Worm (Caenorhabditis elegans) whole organism, midembryonic: ENCODE data around the gene F38B7.11.

ENCODE experiments used
- T22C8.4 ChIP-seq: fragments of 200-800 bp; sonication (Bioruptor generic); IDR thresholded peaks from 2 replicates; pipeline ENCODE4 v1.3.6; 2022; ENCODE audit warnings: missing genetic modification characterization, missing compliant biosample characterization
- cog-1 ChIP-seq: sonication (generic microtip); optimal IDR thresholded peaks from 2 replicates; lab custom pipeline; 2016; ENCODE audit warnings: missing genetic modification characterization, missing compliant biosample characterization
- flt-1 ChIP-seq: fragments of 200-800 bp; sonication (Bioruptor generic); IDR thresholded peaks from 2 replicates; pipeline ENCODE4 v1.3.6; 2022; ENCODE audit warnings: missing genetic modification characterization, missing compliant biosample characterization
- klf-2 ChIP-seq: fragments of 200-800 bp; sonication (Bioruptor generic); conservative IDR thresholded peaks from 2 replicates; pipeline ENCODE4 v1.3.6; 2022; ENCODE audit warnings: missing genetic modification reagents, missing genetic modification characterization, missing compliant biosample characterization
- med-1 ChIP-seq: sonication (generic microtip); optimal IDR thresholded peaks from 2 replicates; lab custom pipeline; 2017; ENCODE audit warnings: missing genetic modification characterization, mild to moderate bottlenecking, missing compliant biosample characterization, antibody characterized with exemption, missing genetic modification reagents; ENCODE audit not compliant: insufficient read depth
- ref-1 ChIP-seq: fragments of 200-800 bp; sonication (Bioruptor generic); conservative IDR thresholded peaks from 2 replicates; pipeline ENCODE4 v1.3.6; 2022; ENCODE audit warnings: missing genetic modification reagents, missing genetic modification characterization, missing compliant biosample characterization
- tab-1 ChIP-seq: fragments of 200-800 bp; sonication (Bioruptor generic); IDR thresholded peaks from 2 replicates; pipeline ENCODE4 v1.3.6; 2022; ENCODE audit warnings: missing genetic modification characterization, missing compliant biosample characterization
- ztf-23 ChIP-seq: fragments of 200-800 bp; sonication (Bioruptor generic); IDR thresholded peaks from 2 replicates; pipeline ENCODE4 v1.3.6; 2022; ENCODE audit warnings: missing genetic modification reagents, missing genetic modification characterization, missing compliant biosample characterization
- ztf-29 ChIP-seq: fragments of 200-800 bp; sonication (Bioruptor generic); IDR thresholded peaks from 2 replicates; pipeline ENCODE4 v1.3.6; 2022; ENCODE audit warnings: missing genetic modification reagents, missing genetic modification characterization, missing compliant biosample characterization

The F38B7.11 gene

ce11 chrV:11546795-11547194 is at the start of gene F38B7.11:
Gene F38B7.11, plus strand, starts transcription at chrV:11547095.
- TF ChIP-seq klf-2 (GFP tag; lab: Robert Waterston, UW): no peak
- TF ChIP-seq flt-1 (GFP tag; lab: Robert Waterston, UW): no peak
- TF ChIP-seq ztf-29: no peak
- TF ChIP-seq T22C8.4 (GFP tag; lab: Robert Waterston, UW): no peak
- no peak for TF ChIP-seq ztf-23 (GFP tag; lab: Robert Waterston, UW)
- no peak for TF ChIP-seq cog-1 (tag; lab: Kevin White, UChicago)
- no peak for TF ChIP-seq ref-1 (GFP tag; lab: Robert Waterston, UW)
- TF ChIP-seq med-1 (GFP tag; lab: Kevin White, UChicago): no peak
- no peak for TF ChIP-seq tab-1 (GFP tag; lab: Robert Waterston, UW)

- TF ChIP-seq ztf-29 (no peak), cog-1 (tag; lab: Kevin White, UChicago) (no peak), ztf-23 (GFP tag; lab: Robert Waterston, UW) (no peak), tab-1 (GFP tag; lab: Robert Waterston, UW) (no peak), ref-1 (GFP tag; lab: Robert Waterston, UW) (no peak), T22C8.4 (GFP tag; lab: Robert Waterston, UW) (no peak), med-1 (GFP tag; lab: Kevin White, UChicago) (no peak), klf-2 (GFP tag; lab: Robert Waterston, UW) (no peak)
Observed at ce11 chrV:11497475-11497874, 49.4 kb upstream of the F38B7.11 start.

ce11 chrV:11499786-11500185 is 47.1 kb upstream of the F38B7.11 start:
- no peak for TF ChIP-seq ztf-23 (GFP tag; lab: Robert Waterston, UW)
- TF ChIP-seq flt-1 (GFP tag; lab: Robert Waterston, UW): no peak
- TF ChIP-seq ztf-29: no peak
- TF ChIP-seq cog-1 (tag; lab: Kevin White, UChicago): no peak
- no peak for TF ChIP-seq ref-1 (GFP tag; lab: Robert Waterston, UW)
- no peak for TF ChIP-seq med-1 (GFP tag; lab: Kevin White, UChicago)
- no peak for TF ChIP-seq T22C8.4 (GFP tag; lab: Robert Waterston, UW)
- no peak for TF ChIP-seq tab-1 (GFP tag; lab: Robert Waterston, UW)
- no peak for TF ChIP-seq klf-2 (GFP tag; lab: Robert Waterston, UW)

- TF ChIP-seq ref-1 (GFP tag; lab: Robert Waterston, UW): no peak
- TF ChIP-seq klf-2 (GFP tag; lab: Robert Waterston, UW): no peak
- TF ChIP-seq ztf-29: no peak
- no peak for TF ChIP-seq cog-1 (tag; lab: Kevin White, UChicago)
- TF ChIP-seq T22C8.4 (GFP tag; lab: Robert Waterston, UW): no peak
- TF ChIP-seq tab-1 (GFP tag; lab: Robert Waterston, UW): no peak
- no peak for TF ChIP-seq med-1 (GFP tag; lab: Kevin White, UChicago)
- TF ChIP-seq flt-1 (GFP tag; lab: Robert Waterston, UW): no peak
- no peak for TF ChIP-seq ztf-23 (GFP tag; lab: Robert Waterston, UW)
Observed at ce11 chrV:11500980-11501379, 45.9 kb upstream of the F38B7.11 start.

- TF ChIP-seq cog-1 (tag; lab: Kevin White, UChicago): no peak
- 0 out of 2 replicates have a peak, but pooled peaks have one; percentile 32 for TF ChIP-seq ztf-23 (GFP tag; lab: Robert Waterston, UW)
Observed at ce11 chrV:11503081-11503751, 43.7 kb upstream of the F38B7.11 start, which contains the start of gene C55A6.12. Gene C55A6.12, minus strand, starts transcription at chrV:11503131.

ce11 chrV:11504853-11505397 is 42.0 kb upstream of the F38B7.11 start, which contains the start of the genes C55A6.1 and C55A6.10:
Gene C55A6.1, minus strand, starts transcription at chrV:11504968.
Gene C55A6.10, plus strand, starts transcription at chrV:11505347.
- 0 out of 2 replicates have a peak, but pooled peaks have one; percentile 24 for TF ChIP-seq flt-1 (GFP tag; lab: Robert Waterston, UW)
- TF ChIP-seq tab-1 (GFP tag; lab: Robert Waterston, UW): 0 out of 2 replicates have a peak, but pooled peaks have one; percentile 39
- peak; percentile 68; the same call in 1 of the 2 replicates for TF ChIP-seq ztf-23 (GFP tag; lab: Robert Waterston, UW)
- peak; percentile 1 for TF ChIP-seq cog-1 (tag; lab: Kevin White, UChicago)

- TF ChIP-seq tab-1 (GFP tag; lab: Robert Waterston, UW) (no peak), klf-2 (GFP tag; lab: Robert Waterston, UW) (no peak), T22C8.4 (GFP tag; lab: Robert Waterston, UW) (no peak), ref-1 (GFP tag; lab: Robert Waterston, UW) (no peak), cog-1 (tag; lab: Kevin White, UChicago) (no peak), ztf-29 (no peak), med-1 (GFP tag; lab: Kevin White, UChicago) (no peak)
Observed at ce11 chrV:11506347-11506746, 40.5 kb upstream of the F38B7.11 start.

ce11 chrV:11508773-11509172 is 38.1 kb upstream of the F38B7.11 start, which contains the start of gene ttll-5:
Gene ttll-5, plus strand, starts transcription at chrV:11509060.
- no peak for TF ChIP-seq cog-1 (tag; lab: Kevin White, UChicago)
- no peak for TF ChIP-seq T22C8.4 (GFP tag; lab: Robert Waterston, UW)
- TF ChIP-seq klf-2 (GFP tag; lab: Robert Waterston, UW): no peak
- no peak for TF ChIP-seq flt-1 (GFP tag; lab: Robert Waterston, UW)
- TF ChIP-seq ztf-23 (GFP tag; lab: Robert Waterston, UW): no peak
- TF ChIP-seq tab-1 (GFP tag; lab: Robert Waterston, UW): no peak
- TF ChIP-seq med-1 (GFP tag; lab: Kevin White, UChicago): no peak

ce11 chrV:11513432-11513831 is 33.5 kb upstream of the F38B7.11 start, which contains the start of gene C55A6.3:
Gene C55A6.3, minus strand, starts transcription at chrV:11513532.
- no peak for TF ChIP-seq T22C8.4 (GFP tag; lab: Robert Waterston, UW)
- TF ChIP-seq klf-2 (GFP tag; lab: Robert Waterston, UW): no peak
- TF ChIP-seq cog-1 (tag; lab: Kevin White, UChicago): no peak
- TF ChIP-seq med-1 (GFP tag; lab: Kevin White, UChicago): no peak
- no peak for TF ChIP-seq ztf-29
- TF ChIP-seq ztf-23 (GFP tag; lab: Robert Waterston, UW): no peak
- TF ChIP-seq ref-1 (GFP tag; lab: Robert Waterston, UW): no peak
- TF ChIP-seq tab-1 (GFP tag; lab: Robert Waterston, UW): no peak
- no peak for TF ChIP-seq flt-1 (GFP tag; lab: Robert Waterston, UW)
